Worm (Caenorhabditis elegans) whole organism, young adult: ENCODE results near the gene fbxc-17.
"Not testable (repeated sequence)": the region's sequence is repeated elsewhere in the genome, so short reads cannot be mapped to it uniquely, and the experiment has no call there.

ENCODE experiments used
- B0336.3 ChIP-seq: fragments of 200-800 bp; sonication (Bioruptor generic); IDR thresholded peaks from 2 replicates; pipeline ENCODE4 v1.3.6; 2022; ENCODE audit warnings: missing genetic modification characterization, missing compliant biosample characterization
- C17E4.6 ChIP-seq: fragments of 200-800 bp; sonication (Bioruptor generic); IDR thresholded peaks from 2 replicates; pipeline ENCODE4 v1.3.6; 2022; ENCODE audit warnings: missing genetic modification reagents, missing genetic modification characterization, missing compliant biosample characterization
- F22D6.2 ChIP-seq: sonication (generic microtip); optimal IDR thresholded peaks from 2 replicates; lab custom pipeline; 2016; ENCODE audit warnings: mild to moderate bottlenecking, missing genetic modification characterization, missing compliant biosample characterization
- F57C9.4 ChIP-seq: sonication (generic microtip); optimal IDR thresholded peaks from 2 replicates; lab custom pipeline; 2017; ENCODE audit warnings: mild to moderate bottlenecking, missing genetic modification characterization, missing compliant biosample characterization
- T07F8.4 ChIP-seq: sonication (generic microtip); optimal IDR thresholded peaks from 2 replicates; lab custom pipeline; 2016; ENCODE audit warnings: mild to moderate bottlenecking, missing genetic modification characterization, moderate library complexity, missing compliant biosample characterization
- Y53G8AR.9 ChIP-seq: fragments of 200-800 bp; sonication (Bioruptor generic); conservative IDR thresholded peaks from 2 replicates; pipeline ENCODE4 v1.3.6; 2022; ENCODE audit warnings: missing genetic modification reagents, missing genetic modification characterization, missing compliant biosample characterization
- Y56A3A.18 ChIP-seq: fragments of 200-800 bp; sonication (Bioruptor generic); IDR thresholded peaks from 2 replicates; pipeline ENCODE4 v1.3.6; 2022; ENCODE audit warnings: missing genetic modification reagents, missing genetic modification characterization, missing compliant biosample characterization
- die-1 ChIP-seq: sonication (generic microtip); optimal IDR thresholded peaks from 2 replicates; lab custom pipeline; 2016; ENCODE audit warnings: missing genotype, mild to moderate bottlenecking, missing genetic modification characterization, missing compliant biosample characterization
- dox-1 ChIP-seq: fragments of 200-800 bp; sonication (Bioruptor generic); IDR thresholded peaks from 2 replicates; pipeline ENCODE4 v1.3.6; 2022; ENCODE audit warnings: missing genetic modification reagents, missing genetic modification characterization, missing compliant biosample characterization
- egl-18 ChIP-seq: fragments of 200-800 bp; sonication (Bioruptor generic); IDR thresholded peaks from 2 replicates; pipeline ENCODE4 v1.3.6; 2022; ENCODE audit warnings: missing genetic modification reagents, missing genetic modification characterization, missing compliant biosample characterization
- ets-4 ChIP-seq: fragments of 200-800 bp; sonication (Bioruptor generic); optimal IDR thresholded peaks from 2 replicates; lab custom pipeline; 2018; ENCODE audit warnings: mild to moderate bottlenecking, missing genetic modification characterization, missing compliant biosample characterization
- gei-17 ChIP-seq: fragments of 200-800 bp; sonication (Bioruptor generic); optimal IDR thresholded peaks from 2 replicates; lab custom pipeline; 2018; ENCODE audit warnings: mild to moderate bottlenecking, missing genetic modification characterization, missing compliant biosample characterization
- lin-26 ChIP-seq: fragments of 200-800 bp; sonication (Bioruptor generic); IDR thresholded peaks from 2 replicates; pipeline ENCODE4 v1.3.6; 2022; ENCODE audit warnings: missing genetic modification reagents, missing genetic modification characterization, missing compliant biosample characterization
- lin-40 ChIP-seq: sonication (generic microtip); optimal IDR thresholded peaks from 2 replicates; lab custom pipeline; 2016; ENCODE audit warnings: missing genetic modification characterization, mild to moderate bottlenecking, missing compliant biosample characterization, missing genotype, missing genetic modification reagents
- lsy-27 ChIP-seq: sonication (generic microtip); optimal IDR thresholded peaks from 2 replicates; lab custom pipeline; 2017; ENCODE audit warnings: missing genetic modification characterization, mild to moderate bottlenecking, missing compliant biosample characterization, antibody characterized with exemption, missing genotype, borderline replicate concordance; ENCODE audit not compliant: insufficient read depth
- madf-3 ChIP-seq: fragments of 200-800 bp; sonication (Bioruptor generic); IDR thresholded peaks from 2 replicates; pipeline ENCODE4 v1.3.6; 2022; ENCODE audit warnings: missing genetic modification reagents, missing genetic modification characterization, missing compliant biosample characterization
- madf-6 ChIP-seq: fragments of 200-800 bp; sonication (Bioruptor generic); IDR thresholded peaks from 2 replicates; pipeline ENCODE4 v1.3.6; 2022; ENCODE audit warnings: missing genetic modification reagents, missing genetic modification characterization, missing compliant biosample characterization
- mcd-1 ChIP-seq: fragments of 200-800 bp; sonication (Bioruptor generic); IDR thresholded peaks from 2 replicates; pipeline ENCODE4 v1.3.6; 2022; ENCODE audit warnings: missing genetic modification reagents, missing genetic modification characterization, missing compliant biosample characterization
- nfyb-1 ChIP-seq: fragments of 200-800 bp; sonication (Bioruptor generic); IDR thresholded peaks from 2 replicates; pipeline ENCODE4 v1.3.6; 2022; ENCODE audit warnings: missing genetic modification reagents, missing genetic modification characterization, missing compliant biosample characterization
- nhr-80 ChIP-seq: sonication (generic microtip); optimal IDR thresholded peaks from 2 replicates; lab custom pipeline; 2016; ENCODE audit warnings: missing genetic modification characterization, missing compliant biosample characterization
- pbrm-1 ChIP-seq: fragments of 200-800 bp; sonication (Bioruptor generic); IDR thresholded peaks from 2 replicates; pipeline ENCODE4 v1.3.6; 2022; ENCODE audit warnings: missing genetic modification reagents, missing genetic modification characterization, missing compliant biosample characterization
- pha-4 ChIP-seq: fragments of 150-350 bp; sonication (generic microtip); optimal IDR thresholded peaks from 2 replicates; lab custom pipeline; 2014; ENCODE audit warnings: missing biosample characterization, missing genetic modification reagents, missing genetic modification characterization
- snpc-4 ChIP-seq, 5 experiments: fragments of 150-350 bp in 1 of 5; sonication (generic microtip) in 4 of 5; optimal IDR thresholded peaks; 2 replicates each; lab custom pipeline; 2014 to 2018; ENCODE audit warnings: missing genetic modification characterization in 5 of 5, missing biosample characterization in 3 of 5, antibody characterized with exemption in 2 of 5, mild to moderate bottlenecking in 2 of 5, missing compliant biosample characterization in 2 of 5, missing genotype in 2 of 5, moderate library complexity in 2 of 5, missing genetic modification reagents in 1 of 5
- somi-1 ChIP-seq: fragments of 200-800 bp; sonication (Bioruptor generic); optimal IDR thresholded peaks from 2 replicates; lab custom pipeline; 2018; ENCODE audit warnings: mild to moderate bottlenecking, missing genetic modification characterization, missing compliant biosample characterization
- zfh-2 ChIP-seq: fragments of 200-800 bp; sonication (Bioruptor generic); conservative IDR thresholded peaks from 2 replicates; pipeline ENCODE4 v1.3.6; 2022; ENCODE audit warnings: missing genetic modification reagents, missing genetic modification characterization, missing compliant biosample characterization
- ztf-22 ChIP-seq: fragments of 200-800 bp; sonication (Bioruptor generic); optimal IDR thresholded peaks from 2 replicates; lab custom pipeline; 2018; ENCODE audit warnings: mild to moderate bottlenecking, missing genetic modification characterization, moderate library complexity, missing compliant biosample characterization
- ztf-28 ChIP-seq: fragments of 200-800 bp; sonication (Bioruptor generic); IDR thresholded peaks from 2 replicates; pipeline ENCODE4 v1.3.6; 2022; ENCODE audit warnings: missing genetic modification reagents, missing genetic modification characterization, missing compliant biosample characterization

The fbxc-17 gene

DNA sequence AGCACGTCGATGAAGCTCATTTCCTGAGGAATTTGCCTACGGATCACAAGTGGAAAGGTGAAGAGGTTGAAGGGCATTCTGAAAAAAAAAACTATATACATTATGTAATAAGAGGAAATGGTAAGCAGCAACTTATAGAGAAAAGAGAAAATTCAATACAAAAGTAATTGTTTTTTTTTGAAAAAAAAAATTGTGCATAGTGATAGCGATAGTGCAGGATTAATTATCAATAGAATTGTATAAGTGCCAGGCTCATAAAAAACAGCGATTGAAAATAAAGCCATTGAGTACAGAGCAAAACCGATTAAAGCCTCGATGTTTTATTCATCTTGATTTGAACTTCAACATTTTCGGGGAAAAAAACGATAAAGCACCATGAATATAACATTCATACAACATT, 6.2 kb downstream of the fbxc-17 start, which contains the start of gene C32B5.15:
Gene C32B5.15 (minus strand): TSS at position 101 of the 400 bp plus-strand sequence.
- TF ChIP-seq dox-1 (no peak), Y56A3A.18 (GFP tag; lab: Robert Waterston, UW) (no peak), F57C9.4 (tag; lab: Kevin White, UChicago) (no peak), ztf-28 (no peak), madf-6 (GFP tag; lab: Robert Waterston, UW) (no peak), snpc-4 (GFP tag; optimal IDR thresholded peaks at IDR 0.05; lab: Kevin White, UChicago) (no peak), snpc-4 (tag; optimal IDR thresholded peaks at IDR 0.05; lab: Kevin White, UChicago) (no peak), nhr-80 (tag; lab: Kevin White, UChicago) (no peak), nfyb-1 (GFP tag; lab: Robert Waterston, UW) (no peak), somi-1 (GFP tag; lab: Kevin White, UChicago) (no peak), T07F8.4 (tag; lab: Kevin White, UChicago) (no peak)

DNA sequence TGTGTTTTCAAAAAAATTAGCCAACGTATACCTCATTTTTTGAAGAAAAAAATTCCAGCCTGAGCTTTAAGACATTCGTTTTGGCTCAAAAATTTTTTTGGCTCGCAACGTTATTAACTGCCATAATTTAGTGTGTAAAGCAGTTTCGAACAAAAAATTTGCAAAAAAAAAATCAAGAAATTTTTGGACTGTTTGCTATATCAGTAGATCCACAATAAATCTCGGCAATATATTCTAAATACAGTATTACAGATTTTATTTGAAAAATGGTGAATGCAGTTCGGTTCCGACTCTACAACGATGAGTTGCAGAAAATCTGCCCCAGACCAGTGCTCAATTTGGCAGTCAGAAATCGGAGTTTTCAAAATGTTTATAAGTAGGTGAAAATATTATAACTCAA, 10.9 kb downstream of the fbxc-17 start, which contains the start of gene C32B5.6:
Gene C32B5.6 (plus strand): TSS at position 301 of the 400 bp plus-strand sequence.
- TF ChIP-seq lin-40; zfh-2 (GFP tag; lab: Robert Waterston, UW); B0336.3 (GFP tag; lab: Robert Waterston, UW): not testable (repeated sequence)

- TF ChIP-seq mcd-1, zfh-2, madf-6 (GFP tag; lab: Robert Waterston, UW): not testable (repeated sequence)
Observed at ce11 chrII:966962-967361, 12.1 kb downstream of the fbxc-17 start, which contains the start of gene fbxc-18. Gene fbxc-18 (minus strand): TSS chrII:967062.

DNA sequence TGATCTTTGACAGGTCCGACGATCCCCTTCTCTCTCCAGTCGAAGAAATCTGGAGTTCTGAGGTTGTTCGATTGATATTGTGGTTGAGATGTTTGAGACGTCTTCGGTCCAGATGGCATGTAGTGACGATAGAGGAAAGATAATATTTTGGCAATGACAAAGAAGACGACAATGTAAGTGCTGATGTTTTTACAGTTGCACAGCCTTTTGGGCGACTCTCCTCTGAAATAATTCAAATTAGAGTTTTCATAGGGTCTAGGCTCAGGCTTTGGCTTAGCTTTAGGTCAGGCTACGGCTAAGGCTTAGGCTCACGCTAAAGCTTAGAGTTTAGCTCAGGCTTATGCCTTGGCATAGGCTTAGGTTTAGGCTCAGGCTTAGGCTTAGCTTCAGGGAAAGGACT, 17.1 kb downstream of the fbxc-17 start, which contains the start of gene C32B5.13:
Gene C32B5.13 (minus strand): TSS at position 101 of the 400 bp plus-strand sequence.
- TF ChIP-seq dox-1 (no peak), lin-26 (GFP tag; lab: Robert Waterston, UW) (0 out of 2 replicates have a peak, but pooled peaks have one; percentile 24)

ce11 chrII:960218-960617, 18.8 kb downstream of the fbxc-17 start, which contains the start of the genes C32B5.18 and C32B5.7:
Gene C32B5.18 (plus strand): TSS chrII:960518.
Gene C32B5.7 (plus strand): TSS chrII:960528.
- TF ChIP-seq C17E4.6 (GFP tag; lab: Robert Waterston, UW) (no peak), ets-4 (GFP tag; lab: Kevin White, UChicago) (no peak), die-1 (tag; lab: Kevin White, UChicago) (no peak), lsy-27 (tag; lab: Kevin White, UChicago) (no peak), dox-1 (no peak), pbrm-1 (GFP tag; lab: Robert Waterston, UW) (no peak), egl-18 (GFP tag; lab: Robert Waterston, UW) (0 out of 2 replicates have a peak, but pooled peaks have one; percentile 29), madf-3 (0 out of 2 replicates have a peak, but pooled peaks have one; percentile 36)

ce11 chrII:958618-959017, 20.4 kb downstream of the fbxc-17 start, which contains the start of gene sdz-4:
Gene sdz-4 (plus strand): TSS chrII:958918.
- TF ChIP-seq pha-4: no peak
- no peak for TF ChIP-seq gei-17 (GFP tag; lab: Kevin White, UChicago)
- no peak for TF ChIP-seq F22D6.2 (tag; lab: Kevin White, UChicago)
- no peak for TF ChIP-seq madf-3

ce11 chrII:954626-955025, 24.4 kb downstream of the fbxc-17 start, which contains the start of gene fbxc-7:
Gene fbxc-7 (plus strand): TSS chrII:954926.
- not testable (repeated sequence) for TF ChIP-seq ztf-22 (GFP tag; lab: Kevin White, UChicago); Y53G8AR.9 (GFP tag; lab: Robert Waterston, UW); ets-4 (GFP tag; lab: Kevin White, UChicago)
